Worm (Caenorhabditis elegans): ENCODE measurements around the gene flp-23.

flp-23 gene

DNA sequence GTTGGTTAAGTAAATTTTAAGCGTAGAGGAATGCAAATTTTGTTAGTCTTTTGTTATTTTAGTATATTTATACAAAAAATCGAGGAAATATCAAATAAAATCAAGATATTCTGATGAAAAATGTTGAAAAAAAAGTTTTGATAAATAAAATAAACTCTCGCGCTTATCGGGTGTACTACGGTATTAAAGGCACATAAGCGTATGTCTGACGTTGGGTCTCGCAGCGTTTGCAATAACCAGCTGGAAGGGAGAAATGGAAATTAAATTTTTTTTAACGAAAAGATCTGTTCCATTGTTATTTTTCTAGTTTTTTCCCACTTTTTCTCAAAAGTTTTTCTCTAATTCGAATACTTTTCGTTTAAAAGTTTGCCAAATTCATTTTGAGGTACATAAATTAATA, 38.6 kb downstream of the flp-23 start:
- TF ChIP-seq lin-39 (tag; optimal IDR thresholded peaks at IDR 0.05) (no peak), dmd-4 (tag; optimal IDR thresholded peaks at IDR 0.05) (no peak), ztf-4 (tag; optimal IDR thresholded peaks at IDR 0.05) (no peak), nhr-11 (tag; optimal IDR thresholded peaks at IDR 0.05) (no peak), ceh-16 (tag; optimal IDR thresholded peaks at IDR 0.05) (no peak), nhr-25 (tag; optimal IDR thresholded peaks at IDR 0.05) (no peak), ztf-11 (tag; optimal IDR thresholded peaks at IDR 0.05) (no peak), mbf-1 (tag; optimal IDR thresholded peaks at IDR 0.05) (no peak), ztf-1 (GFP tag; conservative IDR thresholded peaks at IDR 0.05) (no peak), sma-3 (GFP tag; optimal IDR thresholded peaks at IDR 0.05) (no peak), mdl-1 (tag; optimal IDR thresholded peaks at IDR 0.05) (no peak), nhr-77 (tag; optimal IDR thresholded peaks at IDR 0.05) (no peak)

DNA sequence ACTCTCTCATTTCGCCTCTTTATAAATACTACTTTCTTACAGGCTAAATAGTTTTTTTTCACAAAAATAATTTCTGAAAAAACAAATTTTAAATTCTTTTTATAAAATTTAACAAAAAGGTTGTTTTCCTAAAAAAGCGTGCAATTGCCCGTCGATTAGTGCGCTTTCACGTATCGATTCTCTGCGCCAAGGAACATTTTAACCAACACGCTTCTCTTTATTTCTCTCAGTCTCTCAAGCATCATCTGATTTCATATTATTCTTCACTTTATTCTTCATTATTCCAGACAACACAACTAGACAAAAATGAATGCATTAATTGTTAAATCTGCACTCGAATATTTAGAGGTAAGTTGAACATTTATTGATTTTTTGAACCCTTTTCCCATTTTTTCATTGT, 39.1 kb downstream of the flp-23 start, which contains the start of gene B0303.4:
Gene B0303.4, plus strand, starts transcription at position 196 of the 400 bp plus-strand sequence.
- no peak for TF ChIP-seq unc-62 (GFP tag; optimal IDR thresholded peaks at IDR 0.05)
- TF ChIP-seq crh-2 (tag; optimal IDR thresholded peaks at IDR 0.05) = peak; percentile 81
- TF ChIP-seq fos-1 (tag; optimal IDR thresholded peaks at IDR 0.05) = peak; percentile 61
- TF ChIP-seq mbf-1 (tag; optimal IDR thresholded peaks at IDR 0.05) = no peak
- TF ChIP-seq lin-13 (GFP tag; optimal IDR thresholded peaks at IDR 0.05) = peak; percentile 54
- no peak for TF ChIP-seq alr-1 (tag; optimal IDR thresholded peaks at IDR 0.05)
- TF ChIP-seq nhr-11 (tag; optimal IDR thresholded peaks at IDR 0.05) = no peak
- TF ChIP-seq lin-39 (tag; optimal IDR thresholded peaks at IDR 0.05) = no peak
- no peak for TF ChIP-seq elt-3 (tag; optimal IDR thresholded peaks at IDR 0.05)
- TF ChIP-seq peb-1 (tag; optimal IDR thresholded peaks at IDR 0.05) = no peak
- TF ChIP-seq mdl-1 (tag; optimal IDR thresholded peaks at IDR 0.05) = peak in 1 of 2 experiments; percentile 8
- TF ChIP-seq ceh-16 (tag; optimal IDR thresholded peaks at IDR 0.05) = no peak
- no peak for TF ChIP-seq nhr-23 (tag; optimal IDR thresholded peaks at IDR 0.05)
- TF ChIP-seq nhr-12 (tag; optimal IDR thresholded peaks at IDR 0.05) = no peak
- TF ChIP-seq nhr-77 (tag; optimal IDR thresholded peaks at IDR 0.05) = no peak
- peak; percentile 4 for TF ChIP-seq snpc-4 (tag; optimal IDR thresholded peaks at IDR 0.05)
- TF ChIP-seq nhr-237 (tag; optimal IDR thresholded peaks at IDR 0.05) = no peak
- no peak for TF ChIP-seq mab-5 (tag; optimal IDR thresholded peaks at IDR 0.05)
- TF ChIP-seq ceh-82 (tag; optimal IDR thresholded peaks at IDR 0.05) = no peak
- TF ChIP-seq Y55F3AM.14 (GFP tag; optimal IDR thresholded peaks at IDR 0.05) = no peak
- no peak for TF ChIP-seq dmd-4 (tag; optimal IDR thresholded peaks at IDR 0.05)
- TF ChIP-seq blmp-1 (tag; optimal IDR thresholded peaks at IDR 0.05; ENCODE audit: insufficient read depth) = no peak
- peak; percentile 42 for TF ChIP-seq sma-9 (GFP tag; optimal IDR thresholded peaks at IDR 0.05)
- no peak for TF ChIP-seq sma-9 (tag; optimal IDR thresholded peaks at IDR 0.05)
- TF ChIP-seq ztf-1 (GFP tag; conservative IDR thresholded peaks at IDR 0.05) = no peak
- peak; percentile 94 for TF ChIP-seq C34F6.9 (tag; optimal IDR thresholded peaks at IDR 0.05)
- TF ChIP-seq lsy-2 (tag; optimal IDR thresholded peaks at IDR 0.05) = peak; percentile 3 to 79
- TF ChIP-seq elt-1 (tag; optimal IDR thresholded peaks at IDR 0.05) = no peak
- peak; percentile 2 for TF ChIP-seq nhr-21 (tag; optimal IDR thresholded peaks at IDR 0.05)
- peak; percentile 15 for TF ChIP-seq sma-3 (GFP tag; optimal IDR thresholded peaks at IDR 0.05)
- no peak for TF ChIP-seq egl-27 (tag; optimal IDR thresholded peaks at IDR 0.05)
- no peak for TF ChIP-seq ztf-11 (tag; optimal IDR thresholded peaks at IDR 0.05)
- peak; percentile 45 for TF ChIP-seq gmeb-1 (tag; optimal IDR thresholded peaks at IDR 0.05)
- no peak for TF ChIP-seq R02D3.7 (tag; optimal IDR thresholded peaks at IDR 0.05)
- TF ChIP-seq sem-4 (tag; optimal IDR thresholded peaks at IDR 0.05) = peak; percentile 94
- TF ChIP-seq nhr-6 (tag; optimal IDR thresholded peaks at IDR 0.05) = no peak
- no peak for TF ChIP-seq aly-2 (tag; optimal IDR thresholded peaks at IDR 0.05)
- TF ChIP-seq zag-1 (tag; optimal IDR thresholded peaks at IDR 0.05) = no peak
- TF ChIP-seq nhr-10 (tag; optimal IDR thresholded peaks at IDR 0.05) = peak; percentile 2
- TF ChIP-seq ZK546.5 (tag; optimal IDR thresholded peaks at IDR 0.05) = no peak
- peak; percentile 7 for TF ChIP-seq ama-1 (optimal IDR thresholded peaks at IDR 0.05)
- TF ChIP-seq nhr-25 (tag; optimal IDR thresholded peaks at IDR 0.05) = peak; percentile 62
- TF ChIP-seq lin-11 (tag; optimal IDR thresholded peaks at IDR 0.05) = peak; percentile 26
- TF ChIP-seq ztf-4 (tag; optimal IDR thresholded peaks at IDR 0.05) = no peak
- TF ChIP-seq nhr-129 (tag; optimal IDR thresholded peaks at IDR 0.05) = peak; percentile 62
- peak; percentile 92 for TF ChIP-seq unc-55 (GFP tag; optimal IDR thresholded peaks at IDR 0.05)
- no peak for TF ChIP-seq unc-39 (tag; optimal IDR thresholded peaks at IDR 0.05)
- TF ChIP-seq skn-1 (tag; optimal IDR thresholded peaks at IDR 0.05) = no peak
- peak; percentile 30 for TF ChIP-seq F13H6.1 (tag; optimal IDR thresholded peaks at IDR 0.05)

Data from whole organism, L2 larva.